Worm (Caenorhabditis elegans) whole organism, early embryonic: ENCODE results near the gene W06H8.6.

Source experiments
- B0310.2 ChIP-seq: sonication (generic microtip); optimal IDR thresholded peaks from 2 replicates; lab custom pipeline; 2016; ENCODE audit warnings: mild to moderate bottlenecking, missing genetic modification characterization, missing compliant biosample characterization
- F13C5.2 ChIP-seq: sonication (generic microtip); optimal IDR thresholded peaks from 2 replicates; lab custom pipeline; 2017; ENCODE audit warnings: mild to moderate bottlenecking, missing genetic modification characterization, inconsistent platforms, missing compliant biosample characterization
- aly-1 ChIP-seq: sonication (generic microtip); optimal IDR thresholded peaks from 2 replicates; lab custom pipeline; 2016; ENCODE audit warnings: missing genetic modification characterization, missing compliant biosample characterization
- ama-1 ChIP-seq: fragments of 150-350 bp; optimal IDR thresholded peaks from 2 replicates; lab custom pipeline; 2014
- ceh-13 ChIP-seq: fragments of 200-800 bp; sonication (Bioruptor generic); optimal IDR thresholded peaks from 2 replicates; lab custom pipeline; 2018; ENCODE audit warnings: mild to moderate bottlenecking, missing genetic modification characterization, missing compliant biosample characterization
- ceh-36 ChIP-seq: sonication (generic microtip); optimal IDR thresholded peaks from 2 replicates; lab custom pipeline; 2016; ENCODE audit warnings: missing genetic modification characterization, inconsistent platforms, missing compliant biosample characterization
- ets-7 ChIP-seq: sonication (generic microtip); optimal IDR thresholded peaks from 2 replicates; lab custom pipeline; 2016; ENCODE audit warnings: missing genotype, missing genetic modification characterization, missing compliant biosample characterization
- flt-1 ChIP-seq: fragments of 200-800 bp; sonication (Bioruptor generic); IDR thresholded peaks from 2 replicates; pipeline ENCODE4 v1.3.6; 2022; ENCODE audit warnings: missing genetic modification characterization, missing compliant biosample characterization
- hmbx-1 ChIP-seq: sonication (generic microtip); optimal IDR thresholded peaks from 2 replicates; lab custom pipeline; 2016; ENCODE audit warnings: mild to moderate bottlenecking, missing genetic modification characterization, missing compliant biosample characterization
- hmg-4 ChIP-seq: fragments of 200-800 bp; sonication (Bioruptor generic); optimal IDR thresholded peaks from 2 replicates; lab custom pipeline; 2018; ENCODE audit warnings: mild to moderate bottlenecking, missing genetic modification characterization, missing compliant biosample characterization
- hnd-1 ChIP-seq: sonication (generic microtip); optimal IDR thresholded peaks from 2 replicates; lab custom pipeline; 2016; ENCODE audit warnings: missing genetic modification characterization, missing compliant biosample characterization
- pes-1 ChIP-seq: fragments of 200-800 bp; sonication (Bioruptor generic); IDR thresholded peaks from 2 replicates; pipeline ENCODE4 v1.3.6; 2022; ENCODE audit warnings: missing genetic modification reagents, missing genetic modification characterization, missing compliant biosample characterization
- scrt-1 ChIP-seq: fragments of 200-800 bp; sonication (Bioruptor generic); IDR thresholded peaks from 2 replicates; pipeline ENCODE4 v1.3.6; 2022; ENCODE audit warnings: missing genetic modification characterization, missing compliant biosample characterization
- sea-1 ChIP-seq: fragments of 200-800 bp; sonication (Bioruptor generic); conservative IDR thresholded peaks from 2 replicates; pipeline ENCODE4 v1.3.6; 2022; ENCODE audit warnings: missing genetic modification characterization, missing compliant biosample characterization
- tbx-11 ChIP-seq: fragments of 200-800 bp; sonication (Bioruptor generic); IDR thresholded peaks from 2 replicates; pipeline ENCODE4 v1.3.6; 2022; ENCODE audit warnings: missing genetic modification characterization, missing compliant biosample characterization
- tbx-37 ChIP-seq: fragments of 200-800 bp; sonication (Bioruptor generic); conservative IDR thresholded peaks from 2 replicates; pipeline ENCODE4 v1.3.6; 2022; ENCODE audit warnings: missing genetic modification reagents, missing genetic modification characterization, missing compliant biosample characterization
- tra-4 ChIP-seq: sonication (generic microtip); optimal IDR thresholded peaks from 2 replicates; lab custom pipeline; 2017; ENCODE audit warnings: missing genetic modification characterization, missing compliant biosample characterization

The W06H8.6 gene

ce11 chrV:6225745-6226528, 873 bp downstream of the W06H8.6 start:
- no peak for TF ChIP-seq ets-7 (tag; lab: Kevin White, UChicago)
- no peak for TF ChIP-seq flt-1 (GFP tag; lab: Robert Waterston, UW)
- TF ChIP-seq ceh-36 (tag; lab: Kevin White, UChicago): no peak
- TF ChIP-seq F13C5.2 (tag; lab: Kevin White, UChicago): no peak

DNA sequence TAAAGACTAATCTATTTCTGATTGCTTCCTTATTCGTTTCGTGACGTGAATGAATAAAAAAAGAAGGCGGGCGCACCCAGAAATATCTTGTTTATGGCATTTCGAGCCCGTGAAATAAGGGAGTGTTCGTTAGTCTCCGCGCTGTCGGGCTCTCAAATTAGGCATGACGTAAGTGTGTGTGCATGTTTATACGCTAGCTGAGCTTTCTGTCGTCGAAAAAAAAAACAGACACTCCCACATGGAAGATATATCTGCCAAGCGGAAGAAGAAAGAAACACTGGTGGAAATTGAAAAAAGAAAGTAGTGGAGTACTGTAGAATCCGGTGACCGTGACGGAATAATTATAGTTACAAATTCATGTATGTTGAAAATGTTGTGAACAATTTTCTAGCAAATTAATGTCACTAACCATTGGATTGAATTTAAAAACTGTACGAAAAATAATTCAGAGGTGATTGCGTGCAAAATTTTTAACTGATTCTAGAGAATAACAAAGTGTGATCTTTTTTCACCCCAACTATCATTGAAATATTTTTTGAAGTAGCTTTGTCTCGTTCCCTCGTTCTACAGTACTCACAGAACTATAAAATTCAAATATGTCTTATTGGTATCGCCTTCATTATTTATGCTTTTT, 1.7 kb downstream of the W06H8.6 start:
- TF ChIP-seq ets-7 (tag; lab: Kevin White, UChicago) (no peak), hnd-1 (no peak), ceh-36 (tag; lab: Kevin White, UChicago) (no peak), sea-1 (no peak), aly-1 (tag; lab: Kevin White, UChicago) (no peak), scrt-1 (GFP tag; lab: Robert Waterston, UW) (no peak), tbx-37 (GFP tag; lab: Robert Waterston, UW) (no peak), pes-1 (GFP tag; lab: Robert Waterston, UW) (no peak), hmg-4 (GFP tag; lab: Kevin White, UChicago) (no peak), ceh-13 (GFP tag; lab: Kevin White, UChicago) (no peak), ama-1 (lab: Kevin White, UChicago) (no peak), flt-1 (GFP tag; lab: Robert Waterston, UW) (no peak), tra-4 (tag; lab: Kevin White, UChicago) (no peak), B0310.2 (tag; lab: Kevin White, UChicago) (no peak), F13C5.2 (tag; lab: Kevin White, UChicago) (no peak), hmbx-1 (tag; lab: Kevin White, UChicago) (no peak), tbx-11 (GFP tag; lab: Robert Waterston, UW) (no peak)

- TF ChIP-seq ceh-13 (GFP tag; lab: Kevin White, UChicago): no peak
- no peak for TF ChIP-seq B0310.2 (tag; lab: Kevin White, UChicago)
- TF ChIP-seq ama-1 (lab: Kevin White, UChicago): no peak
- no peak for TF ChIP-seq flt-1 (GFP tag; lab: Robert Waterston, UW)
- no peak for TF ChIP-seq ets-7 (tag; lab: Kevin White, UChicago)
- TF ChIP-seq hmg-4 (GFP tag; lab: Kevin White, UChicago): peak; percentile 38
- TF ChIP-seq aly-1 (tag; lab: Kevin White, UChicago): peak; percentile 27
- TF ChIP-seq sea-1: peak; percentile 46; the same call in 1 of the 2 replicates
- no peak for TF ChIP-seq scrt-1 (GFP tag; lab: Robert Waterston, UW)
- TF ChIP-seq tbx-37 (GFP tag; lab: Robert Waterston, UW): no peak
- no peak for TF ChIP-seq tbx-11 (GFP tag; lab: Robert Waterston, UW)
- no peak for TF ChIP-seq hnd-1
- TF ChIP-seq F13C5.2 (tag; lab: Kevin White, UChicago): peak; percentile 40
- 0 out of 2 replicates have a peak, but pooled peaks have one; percentile 49 for TF ChIP-seq pes-1 (GFP tag; lab: Robert Waterston, UW)
- no peak for TF ChIP-seq ceh-36 (tag; lab: Kevin White, UChicago)
- no peak for TF ChIP-seq hmbx-1 (tag; lab: Kevin White, UChicago)
- TF ChIP-seq tra-4 (tag; lab: Kevin White, UChicago): no peak
Measured at ce11 chrV:6224494-6224959, 2.3 kb downstream of the W06H8.6 start.

DNA sequence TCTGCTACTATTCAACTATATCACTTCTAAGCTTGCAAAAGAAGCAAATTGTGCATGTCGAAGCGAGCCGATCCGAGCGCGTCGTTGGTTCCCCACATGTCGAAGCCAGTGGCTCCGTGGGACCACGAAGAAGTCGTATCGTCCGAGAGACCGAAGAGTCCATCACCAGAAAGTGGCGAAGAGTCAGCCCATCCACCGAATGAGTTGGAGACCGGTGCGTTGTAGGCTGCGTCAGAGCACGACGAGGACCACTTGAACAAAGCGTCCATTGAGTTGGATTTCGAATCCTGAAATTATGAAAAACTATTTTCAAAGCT, 2.8 kb downstream of the W06H8.6 start:
- no peak for TF ChIP-seq aly-1 (tag; lab: Kevin White, UChicago)
- peak; percentile 1 for TF ChIP-seq ama-1 (lab: Kevin White, UChicago)
- no peak for TF ChIP-seq pes-1 (GFP tag; lab: Robert Waterston, UW)
- no peak for TF ChIP-seq hmg-4 (GFP tag; lab: Kevin White, UChicago)
- TF ChIP-seq F13C5.2 (tag; lab: Kevin White, UChicago): no peak
- TF ChIP-seq sea-1: no peak

- TF ChIP-seq ets-7 (tag; lab: Kevin White, UChicago) (peak; percentile 23), tbx-11 (GFP tag; lab: Robert Waterston, UW) (no peak), pes-1 (GFP tag; lab: Robert Waterston, UW) (peak; percentile 48; the same call in 1 of the 2 replicates)
Measured at ce11 chrV:6223315-6224018, 3.3 kb downstream of the W06H8.6 start.

ce11 chrV:6222779-6223276, 4.0 kb downstream of the W06H8.6 start:
- TF ChIP-seq aly-1 (tag; lab: Kevin White, UChicago): no peak

DNA sequence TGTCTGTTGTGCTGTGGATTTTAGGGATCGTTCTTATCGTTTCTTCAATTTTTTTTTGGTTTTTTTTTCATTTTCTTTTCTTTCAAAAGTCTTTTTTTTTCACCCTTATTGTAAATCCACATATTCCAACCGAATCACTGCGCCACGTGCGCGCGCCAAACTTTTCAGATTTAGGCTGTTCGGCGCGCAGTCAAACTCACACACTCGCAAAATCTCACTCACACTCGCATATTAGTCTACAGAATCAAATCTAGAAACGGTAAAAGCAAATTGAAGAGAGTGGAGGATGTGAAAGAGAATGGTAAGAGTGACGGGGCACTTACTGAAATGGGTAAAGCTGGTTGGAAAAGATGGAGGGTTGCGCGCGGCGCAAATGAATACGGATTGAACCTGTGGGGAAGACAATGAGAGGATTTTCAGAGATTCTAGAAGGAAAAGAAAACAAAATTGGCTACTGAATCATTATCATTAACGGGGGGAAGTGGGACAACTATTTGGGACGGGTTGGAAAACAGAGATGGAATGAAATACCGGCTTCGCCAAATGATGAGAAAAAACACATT, 4.6 kb downstream of the W06H8.6 start:
- TF ChIP-seq hmg-4 (GFP tag; lab: Kevin White, UChicago) (no peak), tra-4 (tag; lab: Kevin White, UChicago) (peak; percentile 27), scrt-1 (GFP tag; lab: Robert Waterston, UW) (0 out of 2 replicates have a peak, but pooled peaks have one; percentile 32)
